Worm (Caenorhabditis elegans) whole organism, L4 larva: Measurements from ENCODE around the gene C35A11.2.

Source experiments
- F26F4.8 ChIP-seq: fragments of 200-800 bp; sonication (Bioruptor generic); conservative IDR thresholded peaks from 2 replicates; pipeline ENCODE4 v1.3.6; 2022; ENCODE audit warnings: missing genetic modification characterization, missing compliant biosample characterization
- F37D6.2 ChIP-seq: sonication (generic microtip); optimal IDR thresholded peaks from 2 replicates; lab custom pipeline; 2016; ENCODE audit warnings: mild to moderate bottlenecking, missing genetic modification characterization, missing compliant biosample characterization
- F49E8.2 ChIP-seq: sonication (generic microtip); optimal IDR thresholded peaks from 2 replicates; lab custom pipeline; 2016; ENCODE audit warnings: missing compliant biosample characterization, mild to moderate bottlenecking, missing genetic modification characterization, borderline replicate concordance
- R02D3.7 ChIP-seq: fragments of 150-350 bp; sonication (generic microtip); optimal IDR thresholded peaks from 3 replicates; lab custom pipeline; 2014; ENCODE audit warnings: missing biosample characterization, missing genetic modification characterization
- T26A8.4 ChIP-seq: fragments of 200-800 bp; sonication (Bioruptor generic); IDR thresholded peaks from 2 replicates; pipeline ENCODE4 v1.3.6; 2022; ENCODE audit warnings: missing genetic modification characterization, missing compliant biosample characterization
- ZK337.2 ChIP-seq: fragments of 200-800 bp; sonication (Bioruptor generic); IDR thresholded peaks from 2 replicates; pipeline ENCODE4 v1.3.6; 2022; ENCODE audit warnings: missing genetic modification reagents, missing genetic modification characterization, missing compliant biosample characterization
- aly-2 ChIP-seq: sonication (generic microtip); optimal IDR thresholded peaks from 2 replicates; lab custom pipeline; 2018; ENCODE audit warnings: missing biosample characterization, missing genetic modification characterization
- ama-1 ChIP-seq: fragments of 150-350 bp; optimal IDR thresholded peaks from 2 replicates; lab custom pipeline; 2014; ENCODE audit warnings: inconsistent platforms, mixed read lengths
- ceh-28 ChIP-seq: fragments of 150-350 bp; optimal IDR thresholded peaks from 2 replicates; lab custom pipeline; 2014; ENCODE audit warnings: missing biosample characterization, missing genetic modification reagents, missing genetic modification characterization
- ces-1 ChIP-seq: fragments of 150-350 bp; sonication (generic microtip); optimal IDR thresholded peaks from 4 replicates; lab custom pipeline; 2014; ENCODE audit warnings: missing biosample characterization, missing genetic modification reagents, missing genetic modification characterization
- cey-2 ChIP-seq: sonication (generic microtip); optimal IDR thresholded peaks from 3 replicates; lab custom pipeline; 2017; ENCODE audit warnings: missing genetic modification characterization, mild to moderate bottlenecking, missing compliant biosample characterization, antibody characterized with exemption, borderline replicate concordance; ENCODE audit not compliant: insufficient read depth
- daf-16 ChIP-seq, 3 experiments: sonication (generic microtip); optimal IDR thresholded peaks; 2 replicates each; lab custom pipeline; 2016 to 2017; ENCODE audit warnings: missing genetic modification characterization in 3 of 3, missing genetic modification reagents in 3 of 3, mild to moderate bottlenecking in 2 of 3, missing compliant biosample characterization in 2 of 3, missing biosample characterization in 1 of 3, moderate library complexity in 1 of 3
- daf-8 ChIP-seq: fragments of 200-800 bp; sonication (Bioruptor generic); IDR thresholded peaks from 2 replicates; pipeline ENCODE4 v1.3.6; 2022; ENCODE audit warnings: missing genetic modification characterization, missing compliant biosample characterization
- dmd-6 ChIP-seq: fragments of 200-800 bp; sonication (Bioruptor generic); IDR thresholded peaks from 2 replicates; pipeline ENCODE4 v1.3.6; 2022; ENCODE audit warnings: missing genetic modification reagents, missing genetic modification characterization, missing compliant biosample characterization
- dmd-8 ChIP-seq: fragments of 200-800 bp; sonication (Bioruptor generic); IDR thresholded peaks from 2 replicates; pipeline ENCODE4 v1.3.6; 2022; ENCODE audit warnings: missing genetic modification characterization, missing compliant biosample characterization
- dmd-9 ChIP-seq: fragments of 200-800 bp; sonication (Bioruptor generic); IDR thresholded peaks from 2 replicates; pipeline ENCODE4 v1.3.6; 2022; ENCODE audit warnings: missing genetic modification reagents, missing genetic modification characterization, missing compliant biosample characterization
- dpl-1 ChIP-seq: fragments of 150-350 bp; optimal IDR thresholded peaks from 2 replicates; lab custom pipeline; 2014; ENCODE audit warnings: missing biosample characterization, missing genetic modification reagents, missing genetic modification characterization
- fkh-10 ChIP-seq: fragments of 150-350 bp; optimal IDR thresholded peaks from 2 replicates; lab custom pipeline; 2014; ENCODE audit warnings: missing biosample characterization, missing genetic modification reagents, missing genetic modification characterization
- gei-8 ChIP-seq: fragments of 200-800 bp; sonication (Bioruptor generic); optimal IDR thresholded peaks from 2 replicates; lab custom pipeline; 2018; ENCODE audit warnings: mild to moderate bottlenecking, missing genetic modification characterization, missing compliant biosample characterization
- hlh-30 ChIP-seq: sonication (generic microtip); optimal IDR thresholded peaks from 2 replicates; lab custom pipeline; 2017; ENCODE audit warnings: antibody characterized with exemption, mild to moderate bottlenecking, missing genetic modification characterization, missing compliant biosample characterization; ENCODE audit not compliant: insufficient read depth
- jun-1 ChIP-seq: fragments of 150-350 bp; optimal IDR thresholded peaks from 2 replicates; lab custom pipeline; 2014; ENCODE audit warnings: missing biosample characterization, missing genetic modification reagents, missing genetic modification characterization
- mdl-1 ChIP-seq, 2 experiments: fragments of 150-350 bp in 1 of 2; sonication (generic microtip) in 1 of 2; optimal IDR thresholded peaks; 2 replicates each; lab custom pipeline; 2014 to 2017; ENCODE audit warnings: missing biosample characterization in 2 of 2, missing genetic modification characterization in 2 of 2
- mep-1 ChIP-seq: fragments of 150-350 bp; sonication (generic microtip); optimal IDR thresholded peaks from 3 replicates; lab custom pipeline; 2014; ENCODE audit warnings: missing biosample characterization, missing genetic modification characterization
- mes-2 ChIP-seq: sonication (generic microtip); optimal IDR thresholded peaks from 2 replicates; lab custom pipeline; 2016; ENCODE audit warnings: missing genotype, mild to moderate bottlenecking, missing genetic modification characterization, missing compliant biosample characterization; ENCODE audit not compliant: poor library complexity, severe bottlenecking
- nhr-10 ChIP-seq: fragments of 150-350 bp; optimal IDR thresholded peaks from 2 replicates; lab custom pipeline; 2014; ENCODE audit warnings: missing biosample characterization, missing genetic modification characterization
- nhr-102 ChIP-seq: sonication (generic microtip); optimal IDR thresholded peaks from 2 replicates; lab custom pipeline; 2016; ENCODE audit warnings: mild to moderate bottlenecking, missing genetic modification characterization, moderate library complexity, missing compliant biosample characterization
- nhr-11 ChIP-seq: fragments of 150-350 bp; optimal IDR thresholded peaks from 2 replicates; lab custom pipeline; 2014; ENCODE audit warnings: missing biosample characterization, missing genetic modification characterization
- nhr-237 ChIP-seq: sonication (generic microtip); optimal IDR thresholded peaks from 2 replicates; lab custom pipeline; 2017; ENCODE audit warnings: missing biosample characterization, missing genetic modification characterization
- nhr-25 ChIP-seq: sonication (generic microtip); optimal IDR thresholded peaks from 2 replicates; lab custom pipeline; 2017; ENCODE audit warnings: missing genetic modification characterization, mild to moderate bottlenecking, missing compliant biosample characterization, antibody characterized with exemption, moderate library complexity, borderline replicate concordance; ENCODE audit not compliant: insufficient read depth
- nhr-28 ChIP-seq: fragments of 150-350 bp; optimal IDR thresholded peaks from 2 replicates; lab custom pipeline; 2014; ENCODE audit warnings: missing biosample characterization, missing genetic modification characterization
- nhr-48 ChIP-seq: sonication (generic microtip); optimal IDR thresholded peaks from 2 replicates; lab custom pipeline; 2016; ENCODE audit warnings: mild to moderate bottlenecking, missing genetic modification characterization, missing compliant biosample characterization
- nhr-6 ChIP-seq: fragments of 150-350 bp; optimal IDR thresholded peaks from 2 replicates; lab custom pipeline; 2014; ENCODE audit warnings: missing biosample characterization, missing genetic modification characterization
- nhr-77 ChIP-seq: fragments of 150-350 bp; optimal IDR thresholded peaks from 2 replicates; lab custom pipeline; 2014; ENCODE audit warnings: missing biosample characterization, missing genetic modification characterization
- pha-4 ChIP-seq, 2 experiments: fragments of 150-350 bp in 1 of 2; fragments of 200-800 bp in 1 of 2; sonication (Bioruptor generic) in 1 of 2; IDR thresholded peaks in 1 of 2; optimal IDR thresholded peaks in 1 of 2; 2 replicates each; pipeline versions ENCODE4 v1.3.6 to Lab custom; 2014 to 2022; ENCODE audit warnings: missing genetic modification characterization in 2 of 2, missing genetic modification reagents in 2 of 2, missing biosample characterization in 1 of 2, missing compliant biosample characterization in 1 of 2
- php-3 ChIP-seq: fragments of 200-800 bp; sonication (Bioruptor generic); IDR thresholded peaks from 2 replicates; pipeline ENCODE4 v1.3.6; 2022; ENCODE audit warnings: missing genetic modification reagents, missing genetic modification characterization, missing compliant biosample characterization
- pqm-1 ChIP-seq: sonication (generic microtip); optimal IDR thresholded peaks from 2 replicates; lab custom pipeline; 2017; ENCODE audit warnings: missing biosample characterization, missing genetic modification characterization
- rbr-2 ChIP-seq: sonication (generic microtip); optimal IDR thresholded peaks from 2 replicates; lab custom pipeline; 2016; ENCODE audit warnings: missing genotype, missing genetic modification characterization, missing compliant biosample characterization
- skn-1 ChIP-seq: fragments of 150-350 bp; optimal IDR thresholded peaks from 2 replicates; lab custom pipeline; 2014; ENCODE audit warnings: missing biosample characterization, missing genetic modification characterization
- spr-3 ChIP-seq: fragments of 200-800 bp; sonication (Bioruptor generic); optimal IDR thresholded peaks from 2 replicates; lab custom pipeline; 2018; ENCODE audit warnings: mild to moderate bottlenecking, missing genetic modification characterization, missing compliant biosample characterization
- unc-130 ChIP-seq: sonication (generic microtip); optimal IDR thresholded peaks from 2 replicates; lab custom pipeline; 2016; ENCODE audit warnings: missing genetic modification reagents, missing genetic modification characterization, missing compliant biosample characterization
- unc-62 ChIP-seq, 3 experiments: fragments of 150-350 bp in 1 of 3; sonication (generic microtip); optimal IDR thresholded peaks in 2 of 3; peaks in 1 of 3; 1 replicate in 1 of 3; 2 replicates in 2 of 3; lab custom pipeline; 2014 to 2017; ENCODE audit warnings: missing biosample characterization in 3 of 3, missing genetic modification characterization in 3 of 3, missing genetic modification reagents in 3 of 3, missing genotype in 1 of 3

C35A11.2 gene

ce11 chrV:5425008-5425407, 38.9 kb downstream of the C35A11.2 start (continued):
- peak; percentile 54 to 97 for TF ChIP-seq mdl-1 (tag; optimal IDR thresholded peaks at IDR 0.05; lab: Kevin White, UChicago)
- peak in 1 of 2 experiments; percentile 32 for TF ChIP-seq unc-62 (GFP tag; optimal IDR thresholded peaks at IDR 0.05 in 1 of 2; lab: Kevin White, UChicago)
- no peak for TF ChIP-seq unc-62 (tag; optimal IDR thresholded peaks at IDR 0.05; lab: Kevin White, UChicago)
- peak; percentile 67 for TF ChIP-seq pqm-1 (tag; lab: Kevin White, UChicago)
- peak; percentile 75 for TF ChIP-seq hlh-30 (tag; lab: Kevin White, UChicago)
- no peak for TF ChIP-seq daf-16 (GFP tag; optimal IDR thresholded peaks at IDR 0.05; lab: Kevin White, UChicago)
- TF ChIP-seq daf-16 (tag; optimal IDR thresholded peaks at IDR 0.05; lab: Kevin White, UChicago): peak; percentile 80
- peak; percentile 39 for TF ChIP-seq nhr-48 (tag; lab: Kevin White, UChicago)
- TF ChIP-seq pha-4 (GFP tag; IDR thresholded peaks at IDR 0.05; lab: Robert Waterston, UW): no peak
- TF ChIP-seq pha-4 (tag; optimal IDR thresholded peaks at IDR 0.05; lab: Kevin White, UChicago): no peak
- TF ChIP-seq nhr-77 (tag; lab: Kevin White, UChicago): peak; percentile 32
- no peak for TF ChIP-seq spr-3 (GFP tag; lab: Kevin White, UChicago)
- TF ChIP-seq R02D3.7: no peak
- 0 out of 2 replicates have a peak, but pooled peaks have one; percentile 16 for TF ChIP-seq php-3 (GFP tag; lab: Robert Waterston, UW)
- peak; percentile 88 for TF ChIP-seq nhr-28 (tag; lab: Kevin White, UChicago)

- TF ChIP-seq ceh-28 (tag; lab: Kevin White, UChicago) (no peak), unc-62 (GFP tag; optimal IDR thresholded peaks at IDR 0.05 in 1 of 2; lab: Kevin White, UChicago) (peak in 1 of 2 experiments; percentile 32), unc-62 (tag; optimal IDR thresholded peaks at IDR 0.05; lab: Kevin White, UChicago) (no peak)
These were observed 40.2 kb downstream of the C35A11.2 start for ce11 chrV:5426337-5426736.

ce11 chrV:5427860-5428259, 41.8 kb downstream of the C35A11.2 start, which contains the start of gene rhr-1:
Gene rhr-1, plus strand, starts transcription at chrV:5428160.
- TF ChIP-seq rbr-2 (tag; lab: Kevin White, UChicago): no peak
- TF ChIP-seq dmd-6 (GFP tag; lab: Robert Waterston, UW): peak; percentile 18; the same call in 1 of the 2 replicates
- peak; percentile 19 for TF ChIP-seq nhr-28 (tag; lab: Kevin White, UChicago)
- TF ChIP-seq mep-1: no peak
- no peak for TF ChIP-seq daf-8 (GFP tag; lab: Robert Waterston, UW)
- TF ChIP-seq daf-16 (GFP tag; optimal IDR thresholded peaks at IDR 0.05; lab: Kevin White, UChicago): no peak
- TF ChIP-seq daf-16 (tag; optimal IDR thresholded peaks at IDR 0.05; lab: Kevin White, UChicago): peak; percentile 50

- TF ChIP-seq dmd-9 (GFP tag; lab: Robert Waterston, UW) (no peak), nhr-11 (no peak), dpl-1 (GFP tag; lab: Kevin White, UChicago) (no peak), gei-8 (GFP tag; lab: Kevin White, UChicago) (no peak), unc-62 (GFP tag; optimal IDR thresholded peaks at IDR 0.05 in 1 of 2; lab: Kevin White, UChicago) (no peak), unc-62 (tag; optimal IDR thresholded peaks at IDR 0.05; lab: Kevin White, UChicago) (no peak), mdl-1 (tag; optimal IDR thresholded peaks at IDR 0.05; lab: Kevin White, UChicago) (no peak), fkh-10 (GFP tag; lab: Kevin White, UChicago) (no peak), nhr-102 (tag; lab: Kevin White, UChicago) (no peak), F26F4.8 (GFP tag; lab: Robert Waterston, UW) (no peak), nhr-25 (tag; lab: Kevin White, UChicago) (no peak), F49E8.2 (no peak), jun-1 (tag; lab: Kevin White, UChicago) (no peak), F37D6.2 (tag; lab: Kevin White, UChicago) (no peak), ama-1 (no peak), skn-1 (tag; lab: Kevin White, UChicago) (no peak)
These were observed 46.4 kb downstream of the C35A11.2 start, which contains the start of gene F08F3.8 for ce11 chrV:5432499-5432898. Gene F08F3.8, minus strand, starts transcription at chrV:5432599.

- TF ChIP-seq nhr-237 (tag; lab: Kevin White, UChicago) (no peak), ZK337.2 (GFP tag; lab: Robert Waterston, UW) (no peak), nhr-6 (peak; percentile 47), cey-2 (tag; lab: Kevin White, UChicago) (no peak), T26A8.4 (GFP tag; lab: Robert Waterston, UW) (no peak), dmd-8 (GFP tag; lab: Robert Waterston, UW) (no peak), unc-130 (GFP tag; lab: Kevin White, UChicago) (no peak), mes-2 (tag; lab: Kevin White, UChicago) (peak; percentile 79), ces-1 (GFP tag; lab: Kevin White, UChicago) (no peak), aly-2 (tag; lab: Kevin White, UChicago) (no peak), nhr-10 (no peak), nhr-77 (tag; lab: Kevin White, UChicago) (peak; percentile 95)
These were observed 46.9 kb downstream of the C35A11.2 start, which contains the start of gene acl-6 for ce11 chrV:5433020-5433419. Gene acl-6, plus strand, starts transcription at chrV:5433386.
